Worm (Caenorhabditis elegans): ENCODE measurements around the gene nlp-60.
"Not testable (repeated sequence)": the region's sequence is repeated elsewhere in the genome, so short reads cannot be mapped to it uniquely, and the experiment has no call there.

The nlp-60 gene

ce11 chrIV:8718153-8718552 lies 39.0 kb upstream of the nlp-60 start, which contains the start of gene H23L24.1:
Gene H23L24.1 (plus strand): TSS chrIV:8718453.
- TF ChIP-seq zfp-2 (tag; optimal IDR thresholded peaks at IDR 0.05) = no peak
- TF ChIP-seq lin-13 (GFP tag; optimal IDR thresholded peaks at IDR 0.05) = no peak
- no peak for TF ChIP-seq arid-1 (GFP tag; conservative IDR thresholded peaks at IDR 0.05)
- no peak for TF ChIP-seq nhr-77 (tag; optimal IDR thresholded peaks at IDR 0.05)
- TF ChIP-seq ceh-62 (tag; optimal IDR thresholded peaks at IDR 0.05) = no peak
- TF ChIP-seq Y105C5A.15 (GFP tag; IDR thresholded peaks at IDR 0.05) = no peak
- no peak for TF ChIP-seq dpl-1 (GFP tag; optimal IDR thresholded peaks at IDR 0.05)
- TF ChIP-seq nhr-76 (tag; optimal IDR thresholded peaks at IDR 0.05) = no peak
- no peak for TF ChIP-seq F44E2.7 (GFP tag; IDR thresholded peaks at IDR 0.05)
- no peak for TF ChIP-seq F37D6.2 (tag; optimal IDR thresholded peaks at IDR 0.05)
- no peak for TF ChIP-seq mdt-29 (GFP tag; IDR thresholded peaks at IDR 0.05)
- no peak for TF ChIP-seq snpc-1.2 (GFP tag; IDR thresholded peaks at IDR 0.05)
- no peak for TF ChIP-seq aly-2 (tag; optimal IDR thresholded peaks at IDR 0.05)
- TF ChIP-seq hlh-30 (tag; optimal IDR thresholded peaks at IDR 0.05; ENCODE audit: insufficient read depth) = no peak
- no peak for TF ChIP-seq ama-1 (optimal IDR thresholded peaks at IDR 0.05)

- not testable (repeated sequence) for TF ChIP-seq ceh-62 (tag; optimal IDR thresholded peaks at IDR 0.05); F44E2.7 (GFP tag; IDR thresholded peaks at IDR 0.05); T26A8.4 (GFP tag; IDR thresholded peaks at IDR 0.05)
These were observed 35.9 kb upstream of the nlp-60 start, which contains the start of the genes parg-2 and ipla-5 for ce11 chrIV:8715032-8715431. Gene parg-2 (minus strand): TSS chrIV:8715132. Gene ipla-5 (plus strand): TSS chrIV:8715247.

DNA sequence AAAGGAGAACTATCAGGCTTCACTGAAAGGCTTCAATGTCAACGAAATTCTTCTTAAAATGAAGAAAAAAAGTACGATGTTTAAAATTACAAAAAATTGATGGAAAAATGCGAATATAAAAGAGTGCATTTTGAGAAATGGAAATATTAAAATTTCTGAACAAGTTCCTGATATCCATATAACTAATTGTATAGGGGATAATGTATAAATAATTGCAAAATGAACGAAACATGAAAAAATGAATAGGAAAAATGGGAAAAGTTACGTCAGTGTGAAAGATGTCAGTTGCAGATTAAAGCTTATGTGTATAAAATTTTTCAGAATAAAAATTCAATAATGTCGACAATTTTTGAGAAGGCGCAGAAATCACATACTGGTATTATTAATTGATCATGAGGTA lies 28.9 kb upstream of the nlp-60 start:
- no peak for TF ChIP-seq ctbp-1 (GFP tag; IDR thresholded peaks at IDR 0.05)
- no peak for TF ChIP-seq madf-9 (GFP tag; conservative IDR thresholded peaks at IDR 0.05)
- TF ChIP-seq F26F4.8 (GFP tag; conservative IDR thresholded peaks at IDR 0.05) = no peak
- TF ChIP-seq nhr-41 (GFP tag; IDR thresholded peaks at IDR 0.05) = no peak
- TF ChIP-seq F49E8.2 (tag; optimal IDR thresholded peaks at IDR 0.05; ENCODE audit: borderline replicate concordance) = no peak
- TF ChIP-seq unc-62 (GFP tag; optimal IDR thresholded peaks at IDR 0.05 in 1 of 2) = peak in 1 of 2 experiments; percentile 93
- TF ChIP-seq unc-62 (tag; optimal IDR thresholded peaks at IDR 0.05) = no peak

DNA sequence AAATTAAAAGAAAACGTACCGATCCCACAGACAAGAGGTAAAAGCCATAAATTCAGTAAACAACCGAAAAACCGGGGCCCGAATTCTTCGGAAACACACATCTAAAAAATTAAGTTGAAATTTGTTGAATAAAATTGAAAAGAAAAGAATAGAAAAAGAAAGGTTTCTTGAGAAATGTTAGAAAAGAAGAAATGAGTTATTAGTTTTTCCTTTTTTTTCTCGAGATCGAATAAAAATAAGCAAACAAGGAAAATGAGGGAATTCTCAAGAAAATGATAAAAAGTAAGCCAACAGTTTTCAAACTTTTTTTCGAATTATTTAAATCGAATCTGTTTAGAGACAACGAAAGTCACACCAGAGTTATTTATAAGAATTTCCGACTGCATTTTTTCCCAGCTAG lies 26.4 kb upstream of the nlp-60 start, which contains the start of gene H23L24.4:
H23L24.4 (minus strand) TSS at position 101 of the 400 bp plus-strand sequence.
- peak; percentile 72 for TF ChIP-seq aha-1 (tag)
- TF ChIP-seq zip-11 (GFP tag; IDR thresholded peaks at IDR 0.05) = no peak
- TF ChIP-seq rbr-2 (tag; optimal IDR thresholded peaks at IDR 0.05) = no peak

- TF ChIP-seq unc-62 (GFP tag; optimal IDR thresholded peaks at IDR 0.05 in 1 of 2) (peak in 1 of 2 experiments; percentile 21), unc-62 (tag; optimal IDR thresholded peaks at IDR 0.05) (no peak), nhr-11 (tag; optimal IDR thresholded peaks at IDR 0.05) (peak; percentile 15), set-16 (GFP tag; IDR thresholded peaks at IDR 0.05) (no peak)
These were observed 18.3 kb upstream of the nlp-60 start, which contains the start of gene ttll-11 for ce11 chrIV:8697436-8697835. Gene ttll-11 (plus strand): TSS chrIV:8697736.

ce11 chrIV:8691486-8691885 lies 12.4 kb upstream of the nlp-60 start, which contains the start of the genes hst-1 and ints-6:
Gene hst-1 (minus strand): TSS chrIV:8691513.
Gene ints-6 (plus strand): TSS chrIV:8691745.
- TF ChIP-seq ZK337.2 (GFP tag; IDR thresholded peaks at IDR 0.05) = no peak
- no peak for TF ChIP-seq F26F4.8 (GFP tag; conservative IDR thresholded peaks at IDR 0.05)
- no peak for TF ChIP-seq ztf-11 (tag; optimal IDR thresholded peaks at IDR 0.05)
- TF ChIP-seq saeg-2 (GFP tag; IDR thresholded peaks at IDR 0.05) = no peak
- TF ChIP-seq skn-1 (tag; optimal IDR thresholded peaks at IDR 0.05) = no peak
- no peak for TF ChIP-seq zfp-2 (tag; optimal IDR thresholded peaks at IDR 0.05)
- TF ChIP-seq gei-8 (GFP tag; optimal IDR thresholded peaks at IDR 0.05) = no peak
- TF ChIP-seq daf-19 (GFP tag; conservative IDR thresholded peaks at IDR 0.05) = no peak
- TF ChIP-seq lsy-2 (tag; optimal IDR thresholded peaks at IDR 0.05) = peak in 1 of 2 experiments; percentile 28
- TF ChIP-seq tag-97 (GFP tag; IDR thresholded peaks at IDR 0.05) = no peak
- no peak for TF ChIP-seq daf-16 (GFP tag; optimal IDR thresholded peaks at IDR 0.05)
- no peak for TF ChIP-seq daf-16 (tag; optimal IDR thresholded peaks at IDR 0.05)
- no peak for TF ChIP-seq sdz-12 (GFP tag; optimal IDR thresholded peaks at IDR 0.05)
- no peak for TF ChIP-seq ztf-7 (tag; optimal IDR thresholded peaks at IDR 0.05)
- no peak for TF ChIP-seq set-16 (GFP tag; IDR thresholded peaks at IDR 0.05)
- TF ChIP-seq lin-15B (tag; optimal IDR thresholded peaks at IDR 0.05) = no peak
- no peak for TF ChIP-seq zip-2 (tag; optimal IDR thresholded peaks at IDR 0.05)
- TF ChIP-seq T20F7.1 (GFP tag; optimal IDR thresholded peaks at IDR 0.05) = peak; percentile 59
- peak; percentile 58 for TF ChIP-seq dpl-1 (GFP tag; optimal IDR thresholded peaks at IDR 0.05)
